Worm (Caenorhabditis elegans): ENCODE measurements around the gene npp-22.

ce11 chrV:11715797-11716196 is 17.5 kb downstream of the npp-22 start, which contains the start of gene tre-3:
- TF ChIP-seq ZK337.2 (GFP tag; IDR thresholded peaks at IDR 0.05) (no peak), aly-2 (tag; optimal IDR thresholded peaks at IDR 0.05) (no peak), hmg-1.1 (GFP tag; IDR thresholded peaks at IDR 0.05) (no peak)

Data from whole organism, L4 larva.